Worm (Caenorhabditis elegans) whole organism, midembryonic: ENCODE measurements around the gene sid-2.

Source experiments
- T22C8.4 ChIP-seq: fragments of 200-800 bp; sonication (Bioruptor generic); IDR thresholded peaks from 2 replicates; pipeline ENCODE4 v1.3.6; 2022; ENCODE audit warnings: missing genetic modification characterization, missing compliant biosample characterization
- cog-1 ChIP-seq: sonication (generic microtip); optimal IDR thresholded peaks from 2 replicates; lab custom pipeline; 2016; ENCODE audit warnings: missing genetic modification characterization, missing compliant biosample characterization
- tab-1 ChIP-seq: fragments of 200-800 bp; sonication (Bioruptor generic); IDR thresholded peaks from 2 replicates; pipeline ENCODE4 v1.3.6; 2022; ENCODE audit warnings: missing genetic modification characterization, missing compliant biosample characterization
- ztf-23 ChIP-seq: fragments of 200-800 bp; sonication (Bioruptor generic); IDR thresholded peaks from 2 replicates; pipeline ENCODE4 v1.3.6; 2022; ENCODE audit warnings: missing genetic modification reagents, missing genetic modification characterization, missing compliant biosample characterization
- ztf-29 ChIP-seq: fragments of 200-800 bp; sonication (Bioruptor generic); IDR thresholded peaks from 2 replicates; pipeline ENCODE4 v1.3.6; 2022; ENCODE audit warnings: missing genetic modification reagents, missing genetic modification characterization, missing compliant biosample characterization

DNA sequence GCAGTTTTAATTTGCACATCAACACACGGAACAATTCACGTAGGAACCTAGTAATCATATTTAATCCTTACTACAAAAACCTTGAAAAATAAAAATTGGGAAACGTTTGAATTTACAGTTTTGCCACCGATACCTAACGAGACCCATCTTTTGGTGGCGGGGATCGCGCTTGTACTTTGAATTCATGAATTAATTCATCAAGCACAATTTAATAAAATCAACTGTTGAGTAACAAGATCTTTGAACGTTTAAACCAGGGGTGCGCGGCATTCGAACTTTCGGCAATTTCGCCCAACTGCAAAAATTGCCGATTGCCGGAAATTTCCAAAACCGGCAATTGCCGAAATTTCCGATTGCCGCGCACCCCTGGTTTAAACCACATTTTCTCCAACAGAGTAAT lies 22.6 kb upstream of the sid-2 start:
- TF ChIP-seq T22C8.4 (GFP tag; lab: Robert Waterston, UW): no peak
- no peak for TF ChIP-seq ztf-29 (GFP tag; lab: Robert Waterston, UW)
- TF ChIP-seq cog-1 (tag; lab: Kevin White, UChicago): no peak
- TF ChIP-seq tab-1 (GFP tag; lab: Robert Waterston, UW): no peak
- no peak for TF ChIP-seq ztf-23
